Fruit fly (Drosophila melanogaster): ENCODE data around the gene CstF64.

Gene CstF64

dm6 chr3R:18694952-18695351, 35.5 kb downstream of the CstF64 start, which contains the start of gene CG34282:
CG34282 (plus strand) TSS chr3R:18695252.
- TF ChIP-seq D1 (tag; optimal IDR thresholded peaks at IDR 0.05) = no peak

dm6 chr3R:18698855-18699569, 39.6 kb downstream of the CstF64 start:
- no peak for TF ChIP-seq CG12605 (GFP tag; IDR thresholded peaks at IDR 0.05)
- no peak for TF ChIP-seq CG9948 (tag; optimal IDR thresholded peaks at IDR 0.05)
- TF ChIP-seq EcR (GFP tag; optimal IDR thresholded peaks at IDR 0.05) = no peak
- no peak for TF ChIP-seq CG14655 (GFP tag; optimal IDR thresholded peaks at IDR 0.05)
- TF ChIP-seq CG17806 (tag; optimal IDR thresholded peaks at IDR 0.05) = no peak
- TF ChIP-seq CG10348 (GFP tag; IDR thresholded peaks at IDR 0.05) = no peak
- TF ChIP-seq CG8301 (tag; optimal IDR thresholded peaks at IDR 0.05) = no peak
- no peak for TF ChIP-seq Pif1A (GFP tag; optimal IDR thresholded peaks at IDR 0.05)
- TF ChIP-seq CG32121 (GFP tag; IDR thresholded peaks at IDR 0.05) = no peak

dm6 chr3R:18703514-18703913, 44.1 kb downstream of the CstF64 start:
- TF ChIP-seq CG4496 (GFP tag; IDR thresholded peaks at IDR 0.05) = no peak
- no peak for TF ChIP-seq rn (GFP tag; IDR thresholded peaks at IDR 0.05)
- TF ChIP-seq Pif1A (GFP tag; optimal IDR thresholded peaks at IDR 0.05) = no peak
- TF ChIP-seq Pif1B (GFP tag; optimal IDR thresholded peaks at IDR 0.05) = no peak
- TF ChIP-seq CG13204 (GFP tag; optimal IDR thresholded peaks at IDR 0.05) = no peak
- TF ChIP-seq CG17806 (tag; optimal IDR thresholded peaks at IDR 0.05) = no peak
- TF ChIP-seq D1 (tag; optimal IDR thresholded peaks at IDR 0.05) = no peak
- no peak for TF ChIP-seq CG8159 (tag; optimal IDR thresholded peaks at IDR 0.05)
- TF ChIP-seq CG15710 (tag; optimal IDR thresholded peaks at IDR 0.05) = no peak
- no peak for TF ChIP-seq CG9948 (tag; optimal IDR thresholded peaks at IDR 0.05)
- TF ChIP-seq CG8301 (tag; optimal IDR thresholded peaks at IDR 0.05) = no peak
- no peak for TF ChIP-seq Snoo (tag; optimal IDR thresholded peaks at IDR 0.05)
- TF ChIP-seq CG10348 (GFP tag; IDR thresholded peaks at IDR 0.05) = no peak
- TF ChIP-seq CG12605 (GFP tag; IDR thresholded peaks at IDR 0.05) = no peak

dm6 chr3R:18705150-18705549, 45.7 kb downstream of the CstF64 start, which contains the start of the genes ChAT and VAChT:
ChAT (plus strand) TSS chr3R:18705501.
VAChT (plus strand) TSS chr3R:18705501.
- no peak for TF ChIP-seq CG8159 (tag; optimal IDR thresholded peaks at IDR 0.05)
- no peak for TF ChIP-seq rn (GFP tag; IDR thresholded peaks at IDR 0.05)
- no peak for TF ChIP-seq EcR (GFP tag; optimal IDR thresholded peaks at IDR 0.05)

dm6 chr3R:18706289-18706688, 46.9 kb downstream of the CstF64 start:
- TF ChIP-seq CG32121 (GFP tag; IDR thresholded peaks at IDR 0.05) (no peak), CG9948 (tag; optimal IDR thresholded peaks at IDR 0.05) (no peak), EcR (GFP tag; optimal IDR thresholded peaks at IDR 0.05) (no peak), rn (GFP tag; IDR thresholded peaks at IDR 0.05) (no peak), CG4496 (GFP tag; IDR thresholded peaks at IDR 0.05) (no peak), D1 (tag; optimal IDR thresholded peaks at IDR 0.05) (no peak), CG17806 (tag; optimal IDR thresholded peaks at IDR 0.05) (no peak), gl (tag; optimal IDR thresholded peaks at IDR 0.05) (no peak), Ets98B (GFP tag; IDR thresholded peaks at IDR 0.05) (no peak), CG13204 (GFP tag; optimal IDR thresholded peaks at IDR 0.05) (no peak), fd96Ca (GFP tag; IDR thresholded peaks at IDR 0.05) (no peak), CG15710 (tag; optimal IDR thresholded peaks at IDR 0.05) (no peak), CG8159 (tag; optimal IDR thresholded peaks at IDR 0.05) (no peak), CG10348 (GFP tag; IDR thresholded peaks at IDR 0.05) (no peak), Snoo (tag; optimal IDR thresholded peaks at IDR 0.05) (no peak), CG14655 (GFP tag; optimal IDR thresholded peaks at IDR 0.05) (no peak), CG8301 (tag; optimal IDR thresholded peaks at IDR 0.05) (no peak), Pif1B (GFP tag; optimal IDR thresholded peaks at IDR 0.05) (no peak), CG34367 (tag; optimal IDR thresholded peaks at IDR 0.05) (no peak), Pif1A (GFP tag; optimal IDR thresholded peaks at IDR 0.05) (no peak)

- TF ChIP-seq D1 (tag; optimal IDR thresholded peaks at IDR 0.05) (no peak), fd96Ca (GFP tag; IDR thresholded peaks at IDR 0.05) (no peak), CG9948 (tag; optimal IDR thresholded peaks at IDR 0.05) (no peak), EcR (GFP tag; optimal IDR thresholded peaks at IDR 0.05) (no peak), CG15710 (tag; optimal IDR thresholded peaks at IDR 0.05) (no peak)
Measured at dm6 chr3R:18707492-18707891, 48.1 kb downstream of the CstF64 start.

All from whole organism, pupa.